Worm (Caenorhabditis elegans): Measurements from ENCODE around the gene Y59C2A.1.

Y59C2A.1 gene

DNA sequence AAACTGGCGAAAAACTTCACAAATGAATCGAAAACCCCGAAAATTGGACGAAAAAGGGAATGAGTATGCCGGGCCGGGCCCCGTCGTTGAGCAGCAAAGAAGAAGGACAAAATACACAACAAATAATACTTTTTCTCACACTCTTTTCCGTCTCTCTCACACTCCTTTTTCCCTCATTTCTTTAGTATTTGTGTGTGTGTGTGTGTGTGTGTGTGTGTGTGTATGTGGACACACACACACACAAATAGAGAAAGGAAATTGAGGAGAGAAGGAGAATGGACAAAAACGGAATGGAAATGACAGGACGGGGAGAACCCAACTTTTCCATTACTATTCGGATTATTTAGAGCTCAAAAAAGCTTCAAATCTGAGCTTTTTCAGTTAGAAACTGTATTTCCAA is 12.4 kb upstream of the Y59C2A.1 start (continued):
- TF ChIP-seq saeg-2 (GFP tag; IDR thresholded peaks at IDR 0.05) (no peak), tag-97 (GFP tag; IDR thresholded peaks at IDR 0.05) (no peak), lir-3 (tag; optimal IDR thresholded peaks at IDR 0.05) (no peak), Y48G9A.11 (GFP tag; IDR thresholded peaks at IDR 0.05) (no peak), nhr-28 (tag; optimal IDR thresholded peaks at IDR 0.05) (peak; percentile 82), nhr-77 (tag; optimal IDR thresholded peaks at IDR 0.05) (no peak), mxl-2 (GFP tag; conservative IDR thresholded peaks at IDR 0.05) (no peak), T26A8.4 (GFP tag; IDR thresholded peaks at IDR 0.05) (no peak), ZK337.2 (GFP tag; IDR thresholded peaks at IDR 0.05) (no peak), T20F7.1 (GFP tag; optimal IDR thresholded peaks at IDR 0.05) (no peak), mdt-29 (GFP tag; IDR thresholded peaks at IDR 0.05) (no peak), lin-39 (tag; optimal IDR thresholded peaks at IDR 0.05) (no peak), php-3 (GFP tag; IDR thresholded peaks at IDR 0.05) (no peak), hlh-11 (tag; optimal IDR thresholded peaks at IDR 0.05) (peak; percentile 31), nhr-48 (tag; optimal IDR thresholded peaks at IDR 0.05) (no peak), lin-38 (GFP tag; IDR thresholded peaks at IDR 0.05) (no peak), hmg-1.1 (GFP tag; IDR thresholded peaks at IDR 0.05) (0 out of 2 replicates have a peak, but pooled peaks have one; percentile 26), zfp-3 (GFP tag; conservative IDR thresholded peaks at IDR 0.05) (no peak), ztf-11 (tag; optimal IDR thresholded peaks at IDR 0.05) (no peak), lsy-2 (tag; optimal IDR thresholded peaks at IDR 0.05) (peak in 1 of 2 experiments; percentile 67), rbr-2 (tag; optimal IDR thresholded peaks at IDR 0.05) (peak; percentile 37), fkh-10 (GFP tag; optimal IDR thresholded peaks at IDR 0.05) (peak; percentile 70), arid-1 (GFP tag; conservative IDR thresholded peaks at IDR 0.05) (no peak), Y105C5A.15 (GFP tag; IDR thresholded peaks at IDR 0.05) (no peak), dpl-1 (GFP tag; optimal IDR thresholded peaks at IDR 0.05) (peak; percentile 6), set-16 (GFP tag; IDR thresholded peaks at IDR 0.05) (no peak), hlh-30 (tag; optimal IDR thresholded peaks at IDR 0.05; ENCODE audit: insufficient read depth) (peak; percentile 6), aly-2 (tag; optimal IDR thresholded peaks at IDR 0.05) (no peak), dve-1 (tag; optimal IDR thresholded peaks at IDR 0.05; ENCODE audit: insufficient read depth) (peak; percentile 48), F44E2.7 (GFP tag; IDR thresholded peaks at IDR 0.05) (no peak)

DNA sequence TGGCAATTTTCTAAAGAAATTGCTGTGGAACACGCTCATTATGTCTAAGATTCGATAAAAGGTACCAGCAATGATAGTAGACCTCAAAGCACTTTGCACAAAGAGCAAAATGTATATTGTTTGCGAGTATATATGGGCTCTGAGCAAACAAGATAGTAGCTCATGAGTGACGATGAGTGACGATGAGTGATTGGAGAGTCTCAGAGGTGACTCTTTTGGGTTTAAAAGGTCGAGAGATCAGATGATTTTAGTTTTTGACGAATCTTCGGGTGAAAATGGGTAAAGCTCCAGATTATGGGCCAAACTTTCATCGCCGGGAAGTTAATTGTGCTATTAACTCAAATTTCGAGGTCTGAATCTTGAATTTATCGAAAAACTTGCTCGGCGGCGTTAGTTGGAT is 11.2 kb upstream of the Y59C2A.1 start:
- 0 out of 2 replicates have a peak, but pooled peaks have one; percentile 14 for TF ChIP-seq ceh-20 (GFP tag; IDR thresholded peaks at IDR 0.05)
- no peak for TF ChIP-seq ceh-44 (GFP tag; IDR thresholded peaks at IDR 0.05)
- peak in 1 of 2 experiments; percentile 98 for TF ChIP-seq unc-62 (GFP tag; optimal IDR thresholded peaks at IDR 0.05 in 1 of 2)
- no peak for TF ChIP-seq unc-62 (tag; optimal IDR thresholded peaks at IDR 0.05)

DNA sequence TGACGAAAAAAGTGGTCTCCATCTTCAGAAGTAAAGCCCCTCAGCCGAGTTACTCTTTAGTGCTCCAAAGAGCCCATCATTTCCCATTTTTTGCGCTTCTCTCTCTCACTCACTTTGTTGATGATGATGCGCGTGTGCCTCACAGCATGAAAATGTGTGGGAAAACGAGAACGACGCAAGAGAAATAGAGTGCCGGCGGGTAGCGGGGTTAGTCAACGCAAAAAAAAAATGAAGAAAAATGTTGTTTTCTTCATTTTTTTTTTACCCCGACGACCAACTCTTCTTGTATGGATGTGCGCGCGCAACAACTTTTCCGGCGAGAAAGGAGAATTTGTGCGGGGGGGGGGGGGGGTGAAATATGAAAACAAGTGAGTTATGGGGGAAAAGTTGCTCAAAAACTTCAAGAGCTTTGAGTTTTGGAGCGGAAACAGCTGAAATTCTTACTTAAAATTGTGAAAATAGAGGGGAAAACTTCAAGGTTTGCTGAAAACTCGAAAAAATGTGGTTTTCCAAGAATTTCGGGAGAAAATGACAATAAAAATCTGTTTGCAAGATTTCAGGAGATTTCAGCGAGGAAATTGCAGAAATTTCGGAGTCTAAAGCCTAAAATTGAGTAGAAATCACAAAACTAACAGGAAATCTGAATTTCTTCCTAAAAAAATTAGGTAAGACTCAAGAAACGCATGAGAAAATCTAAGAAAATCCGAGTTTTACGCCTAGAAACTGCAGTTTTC is 10.2 kb upstream of the Y59C2A.1 start, which contains the start of gene C33C12.1:
Gene C33C12.1, plus strand, starts transcription at position 684 of the 734 bp plus-strand sequence.
- TF ChIP-seq mdl-1 (tag; optimal IDR thresholded peaks at IDR 0.05) (peak in 1 of 2 experiments; percentile 13), fkh-10 (GFP tag; optimal IDR thresholded peaks at IDR 0.05) (peak; percentile 55), mes-2 (tag; optimal IDR thresholded peaks at IDR 0.05; ENCODE audit: poor library complexity, severe bottlenecking) (peak; percentile 30), hlh-30 (tag; optimal IDR thresholded peaks at IDR 0.05; ENCODE audit: insufficient read depth) (peak; percentile 16), lsy-2 (tag; optimal IDR thresholded peaks at IDR 0.05) (peak in 1 of 2 experiments; percentile 24), mxl-2 (GFP tag; conservative IDR thresholded peaks at IDR 0.05) (no peak), aha-1 (tag) (peak; percentile 64), snpc-1.2 (GFP tag; IDR thresholded peaks at IDR 0.05) (no peak)
